Worm (Caenorhabditis elegans) whole organism, late embryonic: Measurements from ENCODE around the gene K09H11.15.

Experiments used
- C08G9.2 ChIP-seq: sonication (generic microtip); optimal IDR thresholded peaks from 2 replicates; lab custom pipeline; 2016; ENCODE audit warnings: mild to moderate bottlenecking, missing genetic modification characterization, moderate library complexity, missing compliant biosample characterization
- C38D4.7 ChIP-seq: fragments of 200-800 bp; sonication (Bioruptor generic); optimal IDR thresholded peaks from 2 replicates; lab custom pipeline; 2018; ENCODE audit warnings: mild to moderate bottlenecking, missing genetic modification characterization, moderate library complexity, missing compliant biosample characterization
- F13H6.1 ChIP-seq: sonication (generic microtip); optimal IDR thresholded peaks from 2 replicates; lab custom pipeline; 2016; ENCODE audit warnings: missing genetic modification characterization, missing compliant biosample characterization
- K02D7.2 ChIP-seq: sonication (generic microtip); optimal IDR thresholded peaks from 2 replicates; lab custom pipeline; 2017; ENCODE audit warnings: mild to moderate bottlenecking, missing genetic modification characterization, missing compliant biosample characterization
- T23F11.4 ChIP-seq: fragments of 200-800 bp; sonication (Bioruptor generic); optimal IDR thresholded peaks from 2 replicates; lab custom pipeline; 2018; ENCODE audit warnings: mild to moderate bottlenecking, missing genetic modification characterization, missing compliant biosample characterization
- Y22D7AL.16 ChIP-seq: sonication (generic microtip); optimal IDR thresholded peaks from 2 replicates; lab custom pipeline; 2016; ENCODE audit warnings: missing genetic modification characterization, missing compliant biosample characterization
- ahr-1 ChIP-seq: sonication (generic microtip); optimal IDR thresholded peaks from 2 replicates; lab custom pipeline; 2016; ENCODE audit warnings: missing genetic modification characterization, missing compliant biosample characterization
- ama-1 ChIP-seq: fragments of 150-350 bp; optimal IDR thresholded peaks from 2 replicates; lab custom pipeline; 2014
- ceh-14 ChIP-seq: sonication (generic microtip); optimal IDR thresholded peaks from 2 replicates; lab custom pipeline; 2016; ENCODE audit warnings: missing genotype, missing genetic modification characterization, missing compliant biosample characterization
- ceh-22 ChIP-seq: sonication (generic microtip); optimal IDR thresholded peaks from 2 replicates; lab custom pipeline; 2017; ENCODE audit warnings: missing biosample characterization, missing genetic modification characterization
- ceh-45 ChIP-seq: fragments of 200-800 bp; sonication (Bioruptor generic); IDR thresholded peaks from 2 replicates; pipeline ENCODE4 v1.3.6; 2022; ENCODE audit warnings: missing genetic modification reagents, missing genetic modification characterization, missing compliant biosample characterization
- ceh-48 ChIP-seq: sonication (generic microtip); optimal IDR thresholded peaks from 2 replicates; lab custom pipeline; 2016; ENCODE audit warnings: missing genetic modification characterization, inconsistent platforms, missing compliant biosample characterization
- ceh-6 ChIP-seq: fragments of 200-800 bp; sonication (Bioruptor generic); optimal IDR thresholded peaks from 2 replicates; lab custom pipeline; 2018; ENCODE audit warnings: mild to moderate bottlenecking, missing genetic modification characterization, missing compliant biosample characterization
- dve-1 ChIP-seq: sonication (generic microtip); optimal IDR thresholded peaks from 2 replicates; lab custom pipeline; 2017; ENCODE audit warnings: antibody characterized with exemption, mild to moderate bottlenecking, missing genetic modification characterization, missing compliant biosample characterization
- elt-2 ChIP-seq: sonication (generic microtip); optimal IDR thresholded peaks from 2 replicates; lab custom pipeline; 2016; ENCODE audit warnings: missing genetic modification reagents, missing genetic modification characterization, missing compliant biosample characterization
- fkh-10 ChIP-seq: fragments of 150-350 bp; optimal IDR thresholded peaks from 2 replicates; lab custom pipeline; 2014; ENCODE audit warnings: missing biosample characterization, missing genetic modification reagents, missing genetic modification characterization
- fkh-6 ChIP-seq: sonication (generic microtip); optimal IDR thresholded peaks from 2 replicates; lab custom pipeline; 2016; ENCODE audit warnings: missing genetic modification characterization, missing compliant biosample characterization
- gmeb-2 ChIP-seq: sonication (generic microtip); optimal IDR thresholded peaks from 2 replicates; lab custom pipeline; 2016; ENCODE audit warnings: missing genetic modification characterization, inconsistent platforms, missing compliant biosample characterization
- hlh-13 ChIP-seq: fragments of 200-800 bp; sonication (Bioruptor generic); optimal IDR thresholded peaks from 2 replicates; lab custom pipeline; 2018; ENCODE audit warnings: mild to moderate bottlenecking, missing genetic modification characterization, missing compliant biosample characterization
- hlh-15 ChIP-seq: sonication (generic microtip); optimal IDR thresholded peaks from 2 replicates; lab custom pipeline; 2016; ENCODE audit warnings: missing genetic modification characterization, missing compliant biosample characterization
- lin-11 ChIP-seq: fragments of 200-800 bp; sonication (Bioruptor generic); optimal IDR thresholded peaks from 2 replicates; lab custom pipeline; 2018; ENCODE audit warnings: mild to moderate bottlenecking, missing genetic modification characterization, missing compliant biosample characterization
- mec-3 ChIP-seq: sonication (generic microtip); optimal IDR thresholded peaks from 2 replicates; lab custom pipeline; 2016; ENCODE audit warnings: borderline replicate concordance, missing genetic modification characterization, missing compliant biosample characterization
- nhr-232 ChIP-seq: sonication (generic microtip); optimal IDR thresholded peaks from 2 replicates; lab custom pipeline; 2016; ENCODE audit warnings: missing genetic modification characterization, missing compliant biosample characterization
- npax-4 ChIP-seq: sonication (generic microtip); optimal IDR thresholded peaks from 2 replicates; lab custom pipeline; 2016; ENCODE audit warnings: missing genetic modification characterization, missing compliant biosample characterization
- odd-2 ChIP-seq: sonication (generic microtip); optimal IDR thresholded peaks from 2 replicates; lab custom pipeline; 2017; ENCODE audit warnings: antibody characterized with exemption, mild to moderate bottlenecking, missing genetic modification characterization, missing compliant biosample characterization
- pag-3 ChIP-seq: sonication (generic microtip); optimal IDR thresholded peaks from 2 replicates; lab custom pipeline; 2016; ENCODE audit warnings: missing compliant biosample characterization, missing genetic modification characterization, borderline replicate concordance
- pat-9 ChIP-seq: fragments of 200-800 bp; sonication (Bioruptor generic); optimal IDR thresholded peaks from 2 replicates; lab custom pipeline; 2018; ENCODE audit warnings: mild to moderate bottlenecking, missing genetic modification characterization, moderate library complexity, missing compliant biosample characterization
- pqm-1 ChIP-seq: sonication (generic microtip); optimal IDR thresholded peaks from 2 replicates; lab custom pipeline; 2016; ENCODE audit warnings: missing genetic modification characterization, missing compliant biosample characterization
- pros-1 ChIP-seq: fragments of 150-350 bp; optimal IDR thresholded peaks from 2 replicates; lab custom pipeline; 2014; ENCODE audit warnings: missing biosample characterization, missing genetic modification reagents, missing genetic modification characterization
- sox-2 ChIP-seq: fragments of 200-800 bp; sonication (Bioruptor generic); IDR thresholded peaks from 2 replicates; pipeline ENCODE4 v1.3.6; 2022; ENCODE audit warnings: missing genetic modification reagents, missing genetic modification characterization, missing compliant biosample characterization
- sox-4 ChIP-seq: sonication (generic microtip); optimal IDR thresholded peaks from 2 replicates; lab custom pipeline; 2017; ENCODE audit warnings: mild to moderate bottlenecking, missing genetic modification characterization, inconsistent platforms, missing compliant biosample characterization
- syd-9 ChIP-seq: sonication (generic microtip); optimal IDR thresholded peaks from 2 replicates; lab custom pipeline; 2016; ENCODE audit warnings: mild to moderate bottlenecking, missing genetic modification characterization, moderate library complexity, missing compliant biosample characterization
- tbx-2 ChIP-seq: sonication (generic microtip); optimal IDR thresholded peaks from 2 replicates; lab custom pipeline; 2016; ENCODE audit warnings: missing genetic modification characterization, missing compliant biosample characterization
- tbx-7 ChIP-seq: sonication (generic microtip); optimal IDR thresholded peaks from 2 replicates; lab custom pipeline; 2016; ENCODE audit warnings: missing genotype, missing genetic modification characterization, missing compliant biosample characterization
- unc-3 ChIP-seq, 2 experiments: fragments of 200-800 bp in 1 of 2; sonication (Bioruptor generic) in 1 of 2; sonication (generic microtip) in 1 of 2; conservative IDR thresholded peaks in 1 of 2; optimal IDR thresholded peaks in 1 of 2; 2 replicates each; pipeline versions ENCODE4 v1.3.6 to Lab custom; 2016 to 2022; ENCODE audit warnings: missing compliant biosample characterization in 2 of 2, missing genetic modification characterization in 2 of 2, missing genetic modification reagents in 1 of 2
- unc-55 ChIP-seq: sonication (generic microtip); optimal IDR thresholded peaks from 2 replicates; lab custom pipeline; 2017; ENCODE audit warnings: missing biosample characterization, missing genetic modification reagents, missing genetic modification characterization

Gene K09H11.15

ce11 chrV:5736068-5736467 lies 5.4 kb upstream of the K09H11.15 start, which contains the start of gene K09H11.6:
Gene K09H11.6, minus strand, starts transcription at chrV:5736168.
- TF ChIP-seq mec-3 (tag; lab: Kevin White, UChicago): no peak
- TF ChIP-seq ceh-6 (GFP tag; lab: Kevin White, UChicago): no peak
- no peak for TF ChIP-seq tbx-2 (tag; lab: Kevin White, UChicago)
- no peak for TF ChIP-seq ceh-45 (GFP tag; lab: Robert Waterston, UW)
- TF ChIP-seq sox-4 (tag; lab: Kevin White, UChicago): no peak
- TF ChIP-seq pag-3 (tag; lab: Kevin White, UChicago): no peak
- no peak for TF ChIP-seq sox-2
- no peak for TF ChIP-seq hlh-15 (tag; lab: Kevin White, UChicago)
- no peak for TF ChIP-seq npax-4 (tag; lab: Kevin White, UChicago)
- TF ChIP-seq fkh-10 (GFP tag; lab: Kevin White, UChicago): no peak
- TF ChIP-seq ceh-22 (tag; lab: Kevin White, UChicago): no peak
- TF ChIP-seq fkh-6 (tag; lab: Kevin White, UChicago): no peak
- no peak for TF ChIP-seq ceh-14 (tag; lab: Kevin White, UChicago)
- TF ChIP-seq unc-55 (GFP tag; lab: Kevin White, UChicago): no peak

- no peak for TF ChIP-seq K02D7.2 (tag; lab: Kevin White, UChicago)
- TF ChIP-seq hlh-13 (GFP tag; lab: Kevin White, UChicago): no peak
- no peak for TF ChIP-seq pqm-1 (tag; lab: Kevin White, UChicago)
- no peak for TF ChIP-seq unc-3 (GFP tag; conservative IDR thresholded peaks at IDR 0.05; lab: Robert Waterston, UW)
- no peak for TF ChIP-seq unc-3 (tag; optimal IDR thresholded peaks at IDR 0.05; lab: Kevin White, UChicago)
- no peak for TF ChIP-seq gmeb-2 (tag; lab: Kevin White, UChicago)
- TF ChIP-seq T23F11.4: no peak
- TF ChIP-seq dve-1: no peak
- TF ChIP-seq pros-1: no peak
- TF ChIP-seq ceh-45 (GFP tag; lab: Robert Waterston, UW): no peak
- no peak for TF ChIP-seq C08G9.2
- TF ChIP-seq C38D4.7 (GFP tag; lab: Kevin White, UChicago): no peak
- TF ChIP-seq fkh-10 (GFP tag; lab: Kevin White, UChicago): no peak
Observed at ce11 chrV:5726463-5726862, 4.2 kb downstream of the K09H11.15 start, which contains the start of gene K09H11.4. Gene K09H11.4, minus strand, starts transcription at chrV:5726563.

DNA sequence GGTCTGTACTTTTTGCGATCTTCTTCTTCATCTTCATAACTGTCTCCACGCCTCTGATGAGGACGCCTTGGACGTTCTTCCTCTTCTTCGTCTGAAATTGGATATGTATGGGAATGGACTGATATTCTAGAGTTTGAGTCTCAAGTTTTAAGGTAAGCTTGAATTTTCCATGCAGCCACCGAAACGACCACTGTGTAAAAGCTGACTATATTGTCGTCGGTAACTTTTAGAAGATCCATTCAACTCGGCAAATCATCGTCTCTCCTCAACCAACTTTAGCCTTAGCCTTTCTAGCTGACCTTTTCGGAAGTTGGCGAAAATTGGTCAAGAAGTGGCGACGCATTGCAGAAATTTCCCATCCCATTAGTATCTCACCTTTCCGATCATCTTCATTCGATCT lies 6.3 kb downstream of the K09H11.15 start:
- TF ChIP-seq ceh-48 (no peak), F13H6.1 (no peak)

DNA sequence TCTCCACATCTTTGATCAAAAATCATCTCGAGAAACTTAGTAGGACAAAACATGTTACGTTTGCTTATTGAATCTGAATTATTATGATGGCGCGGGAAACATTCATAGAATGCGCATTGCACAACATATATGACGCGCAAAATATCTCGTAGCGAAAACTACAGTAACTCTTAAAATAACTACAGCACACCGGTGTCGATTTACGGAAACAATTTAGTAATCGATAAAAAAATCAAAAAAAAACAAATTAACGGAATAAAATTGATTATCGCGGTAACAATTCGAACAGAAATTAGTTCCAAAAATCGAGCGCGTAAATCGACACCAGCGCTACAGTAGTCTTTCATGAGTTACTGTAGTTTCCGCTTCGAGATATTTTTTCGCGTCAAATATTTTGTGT lies 8.6 kb downstream of the K09H11.15 start:
- TF ChIP-seq odd-2 (no peak), nhr-232 (tag; lab: Kevin White, UChicago) (no peak), ama-1 (lab: Kevin White, UChicago) (no peak), tbx-7 (tag; lab: Kevin White, UChicago) (no peak), mec-3 (tag; lab: Kevin White, UChicago) (no peak), lin-11 (tag; lab: Kevin White, UChicago) (no peak), elt-2 (no peak), pag-3 (tag; lab: Kevin White, UChicago) (no peak), Y22D7AL.16 (tag; lab: Kevin White, UChicago) (no peak), syd-9 (tag; lab: Kevin White, UChicago) (no peak), pat-9 (tag; lab: Kevin White, UChicago) (no peak), sox-2 (no peak), ceh-6 (GFP tag; lab: Kevin White, UChicago) (no peak), ahr-1 (tag; lab: Kevin White, UChicago) (no peak)
